Worm (Caenorhabditis elegans) whole organism, L4 larva: Measurements from ENCODE around the gene F31F6.3.

Experiments used
- D1046.2 ChIP-seq: fragments of 200-800 bp; sonication (Bioruptor generic); IDR thresholded peaks from 2 replicates; pipeline ENCODE4 v1.3.6; 2022; ENCODE audit warnings: missing genetic modification characterization, missing compliant biosample characterization
- F10B5.3 ChIP-seq: sonication (generic microtip); optimal IDR thresholded peaks from 2 replicates; lab custom pipeline; 2016; ENCODE audit warnings: mild to moderate bottlenecking, missing genetic modification characterization, missing compliant biosample characterization
- F37D6.2 ChIP-seq: sonication (generic microtip); optimal IDR thresholded peaks from 2 replicates; lab custom pipeline; 2016; ENCODE audit warnings: mild to moderate bottlenecking, missing genetic modification characterization, missing compliant biosample characterization
- R02D3.7 ChIP-seq: fragments of 150-350 bp; sonication (generic microtip); optimal IDR thresholded peaks from 3 replicates; lab custom pipeline; 2014; ENCODE audit warnings: missing biosample characterization, missing genetic modification characterization
- T20F7.1 ChIP-seq: fragments of 200-800 bp; sonication (Bioruptor generic); optimal IDR thresholded peaks from 2 replicates; lab custom pipeline; 2018; ENCODE audit warnings: mild to moderate bottlenecking, missing genetic modification characterization, missing compliant biosample characterization
- Y105C5A.15 ChIP-seq: fragments of 200-800 bp; sonication (Bioruptor generic); IDR thresholded peaks from 2 replicates; pipeline ENCODE4 v1.3.6; 2022; ENCODE audit warnings: missing genetic modification characterization, missing compliant biosample characterization
- attf-4 ChIP-seq: sonication (generic microtip); optimal IDR thresholded peaks from 3 replicates; lab custom pipeline; 2017; ENCODE audit warnings: missing biosample characterization, missing genetic modification characterization
- ceh-32 ChIP-seq: sonication (generic microtip); optimal IDR thresholded peaks from 2 replicates; lab custom pipeline; 2016; ENCODE audit warnings: mild to moderate bottlenecking, missing genetic modification characterization, missing compliant biosample characterization; ENCODE audit not compliant: poor library complexity
- cey-2 ChIP-seq: sonication (generic microtip); optimal IDR thresholded peaks from 3 replicates; lab custom pipeline; 2017; ENCODE audit warnings: missing genetic modification characterization, mild to moderate bottlenecking, missing compliant biosample characterization, antibody characterized with exemption, borderline replicate concordance; ENCODE audit not compliant: insufficient read depth
- daf-12 ChIP-seq: fragments of 150-350 bp; optimal IDR thresholded peaks from 2 replicates; lab custom pipeline; 2014; ENCODE audit warnings: missing biosample characterization, missing genetic modification reagents, missing genetic modification characterization
- daf-16 ChIP-seq, 3 experiments: sonication (generic microtip); optimal IDR thresholded peaks; 2 replicates each; lab custom pipeline; 2016 to 2017; ENCODE audit warnings: missing genetic modification characterization in 3 of 3, missing genetic modification reagents in 3 of 3, mild to moderate bottlenecking in 2 of 3, missing compliant biosample characterization in 2 of 3, missing biosample characterization in 1 of 3, moderate library complexity in 1 of 3
- daf-19 ChIP-seq: fragments of 200-800 bp; sonication (Bioruptor generic); conservative IDR thresholded peaks from 2 replicates; pipeline ENCODE4 v1.3.6; 2022; ENCODE audit warnings: missing genetic modification characterization, missing compliant biosample characterization
- dmd-6 ChIP-seq: fragments of 200-800 bp; sonication (Bioruptor generic); IDR thresholded peaks from 2 replicates; pipeline ENCODE4 v1.3.6; 2022; ENCODE audit warnings: missing genetic modification reagents, missing genetic modification characterization, missing compliant biosample characterization
- dpl-1 ChIP-seq: fragments of 150-350 bp; optimal IDR thresholded peaks from 2 replicates; lab custom pipeline; 2014; ENCODE audit warnings: missing biosample characterization, missing genetic modification reagents, missing genetic modification characterization
- duxl-1 ChIP-seq: sonication (generic microtip); optimal IDR thresholded peaks from 2 replicates; lab custom pipeline; 2016; ENCODE audit warnings: mild to moderate bottlenecking, missing genetic modification characterization, moderate library complexity, missing compliant biosample characterization; ENCODE audit not compliant: poor library complexity
- fkh-10 ChIP-seq: fragments of 150-350 bp; optimal IDR thresholded peaks from 2 replicates; lab custom pipeline; 2014; ENCODE audit warnings: missing biosample characterization, missing genetic modification reagents, missing genetic modification characterization
- hlh-11 ChIP-seq: fragments of 200-800 bp; sonication (Bioruptor generic); optimal IDR thresholded peaks from 2 replicates; lab custom pipeline; 2018; ENCODE audit warnings: mild to moderate bottlenecking, missing genetic modification characterization, missing compliant biosample characterization
- hlh-30 ChIP-seq: sonication (generic microtip); optimal IDR thresholded peaks from 2 replicates; lab custom pipeline; 2017; ENCODE audit warnings: antibody characterized with exemption, mild to moderate bottlenecking, missing genetic modification characterization, missing compliant biosample characterization; ENCODE audit not compliant: insufficient read depth
- jun-1 ChIP-seq: fragments of 150-350 bp; optimal IDR thresholded peaks from 2 replicates; lab custom pipeline; 2014; ENCODE audit warnings: missing biosample characterization, missing genetic modification reagents, missing genetic modification characterization
- lin-38 ChIP-seq: fragments of 200-800 bp; sonication (Bioruptor generic); IDR thresholded peaks from 2 replicates; pipeline ENCODE4 v1.3.6; 2022; ENCODE audit warnings: missing genetic modification reagents, missing genetic modification characterization, missing compliant biosample characterization
- lir-3 ChIP-seq: sonication (generic microtip); optimal IDR thresholded peaks from 2 replicates; lab custom pipeline; 2016; ENCODE audit warnings: mild to moderate bottlenecking, missing genetic modification characterization, missing compliant biosample characterization
- madf-5 ChIP-seq, 2 experiments: fragments of 200-800 bp; sonication (Bioruptor generic); IDR thresholded peaks; 2 replicates each; pipeline ENCODE4 v1.3.6; 2022; ENCODE audit warnings: missing compliant biosample characterization in 2 of 2, missing genetic modification characterization in 2 of 2
- madf-9 ChIP-seq: fragments of 200-800 bp; sonication (Bioruptor generic); conservative IDR thresholded peaks from 2 replicates; pipeline ENCODE4 v1.3.6; 2022; ENCODE audit warnings: missing genetic modification reagents, missing genetic modification characterization, missing compliant biosample characterization
- mep-1 ChIP-seq: fragments of 150-350 bp; sonication (generic microtip); optimal IDR thresholded peaks from 3 replicates; lab custom pipeline; 2014; ENCODE audit warnings: missing biosample characterization, missing genetic modification characterization
- mxl-3 ChIP-seq: fragments of 200-800 bp; sonication (Bioruptor generic); optimal IDR thresholded peaks from 2 replicates; lab custom pipeline; 2018; ENCODE audit warnings: mild to moderate bottlenecking, missing genetic modification characterization, missing compliant biosample characterization
- nhr-10 ChIP-seq: fragments of 150-350 bp; optimal IDR thresholded peaks from 2 replicates; lab custom pipeline; 2014; ENCODE audit warnings: missing biosample characterization, missing genetic modification characterization
- nhr-11 ChIP-seq: fragments of 150-350 bp; optimal IDR thresholded peaks from 2 replicates; lab custom pipeline; 2014; ENCODE audit warnings: missing biosample characterization, missing genetic modification characterization
- nhr-237 ChIP-seq: sonication (generic microtip); optimal IDR thresholded peaks from 2 replicates; lab custom pipeline; 2017; ENCODE audit warnings: missing biosample characterization, missing genetic modification characterization
- nhr-25 ChIP-seq: sonication (generic microtip); optimal IDR thresholded peaks from 2 replicates; lab custom pipeline; 2017; ENCODE audit warnings: missing genetic modification characterization, mild to moderate bottlenecking, missing compliant biosample characterization, antibody characterized with exemption, moderate library complexity, borderline replicate concordance; ENCODE audit not compliant: insufficient read depth
- nhr-41 ChIP-seq: fragments of 200-800 bp; sonication (Bioruptor generic); IDR thresholded peaks from 2 replicates; pipeline ENCODE4 v1.3.6; 2022; ENCODE audit warnings: missing genetic modification reagents, missing genetic modification characterization, missing compliant biosample characterization
- nhr-42 ChIP-seq: fragments of 200-800 bp; sonication (Bioruptor generic); IDR thresholded peaks from 2 replicates; pipeline ENCODE4 v1.3.6; 2022; ENCODE audit warnings: missing genetic modification characterization, missing compliant biosample characterization
- rbr-2 ChIP-seq: sonication (generic microtip); optimal IDR thresholded peaks from 2 replicates; lab custom pipeline; 2016; ENCODE audit warnings: missing genotype, missing genetic modification characterization, missing compliant biosample characterization
- spr-1 ChIP-seq: sonication (generic microtip); optimal IDR thresholded peaks from 2 replicates; lab custom pipeline; 2016; ENCODE audit warnings: mild to moderate bottlenecking, missing genetic modification characterization, missing compliant biosample characterization
- tag-97 ChIP-seq: fragments of 200-800 bp; sonication (Bioruptor generic); IDR thresholded peaks from 2 replicates; pipeline ENCODE4 v1.3.6; 2022; ENCODE audit warnings: missing genetic modification characterization, missing compliant biosample characterization
- unc-62 ChIP-seq, 3 experiments: fragments of 150-350 bp in 1 of 3; sonication (generic microtip); optimal IDR thresholded peaks in 2 of 3; peaks in 1 of 3; 1 replicate in 1 of 3; 2 replicates in 2 of 3; lab custom pipeline; 2014 to 2017; ENCODE audit warnings: missing biosample characterization in 3 of 3, missing genetic modification characterization in 3 of 3, missing genetic modification reagents in 3 of 3, missing genotype in 1 of 3
- vab-7 ChIP-seq: fragments of 200-800 bp; sonication (Bioruptor generic); IDR thresholded peaks from 2 replicates; pipeline ENCODE4 v1.3.6; 2022; ENCODE audit warnings: missing genetic modification reagents, missing genetic modification characterization, missing compliant biosample characterization
- zfp-2 ChIP-seq: sonication (generic microtip); optimal IDR thresholded peaks from 2 replicates; lab custom pipeline; 2016; ENCODE audit warnings: mild to moderate bottlenecking, missing genetic modification characterization, missing compliant biosample characterization
- ztf-11 ChIP-seq: fragments of 150-350 bp; optimal IDR thresholded peaks from 2 replicates; lab custom pipeline; 2014; ENCODE audit warnings: missing biosample characterization, missing genetic modification characterization
- ztf-7 ChIP-seq: fragments of 150-350 bp; optimal IDR thresholded peaks from 2 replicates; lab custom pipeline; 2014; ENCODE audit warnings: missing biosample characterization, missing genetic modification characterization

The F31F6.3 gene

DNA sequence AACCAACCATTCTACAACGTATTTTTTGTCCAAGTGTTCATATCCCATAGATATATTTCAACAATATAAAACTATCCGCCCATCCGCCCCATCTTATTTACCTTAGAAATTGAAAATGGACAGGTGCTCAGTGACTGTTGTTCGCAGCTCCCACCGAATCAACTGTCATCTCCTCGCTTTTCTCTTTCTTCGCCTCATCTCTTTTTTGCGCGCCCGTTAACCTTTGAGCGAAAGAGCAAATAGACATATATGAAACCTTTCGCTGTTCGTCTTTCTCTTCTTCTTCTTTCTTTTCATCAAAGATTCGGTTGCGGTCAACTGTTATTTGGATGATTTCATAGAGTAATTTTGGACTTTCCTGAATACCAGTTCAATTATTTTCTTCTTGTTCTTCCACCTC, 3.0 kb upstream of the F31F6.3 start, which contains the start of gene sssh-1:
TSS of gene sssh-1 (plus strand) at position 301 of the 400 bp plus-strand sequence.
- TF ChIP-seq madf-5 (GFP tag; IDR thresholded peaks at IDR 0.05; lab: Robert Waterston, UW): no peak
- TF ChIP-seq, all 104 proteins: peak for 0

DNA sequence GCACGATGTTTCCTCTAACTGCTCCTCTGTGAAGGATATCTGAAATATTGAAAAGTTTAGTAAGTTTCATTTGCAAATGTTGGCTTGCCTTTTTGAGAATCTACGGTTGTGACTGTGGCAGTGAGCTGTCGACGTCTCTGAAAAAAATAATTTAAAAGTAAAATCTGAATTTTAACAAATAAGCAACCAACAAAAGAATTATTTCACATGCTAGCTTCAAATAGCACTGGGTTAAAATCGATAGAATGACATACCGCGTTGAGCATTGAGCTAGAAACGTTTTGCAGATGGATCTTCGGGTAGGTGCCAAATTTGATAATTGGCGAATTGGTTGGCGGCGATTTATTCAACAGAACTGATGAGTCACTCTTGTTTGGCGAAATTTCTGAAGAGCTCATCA, 887 bp downstream of the F31F6.3 start, which contains the start of gene F31F6.2:
TSS of gene F31F6.2 (minus strand) at position 101 of the 400 bp plus-strand sequence.
- TF ChIP-seq madf-9 (GFP tag; lab: Robert Waterston, UW) (no peak), vab-7 (no peak), dpl-1 (GFP tag; lab: Kevin White, UChicago) (no peak), nhr-41 (GFP tag; lab: Robert Waterston, UW) (no peak), ztf-11 (no peak), T20F7.1 (no peak)

DNA sequence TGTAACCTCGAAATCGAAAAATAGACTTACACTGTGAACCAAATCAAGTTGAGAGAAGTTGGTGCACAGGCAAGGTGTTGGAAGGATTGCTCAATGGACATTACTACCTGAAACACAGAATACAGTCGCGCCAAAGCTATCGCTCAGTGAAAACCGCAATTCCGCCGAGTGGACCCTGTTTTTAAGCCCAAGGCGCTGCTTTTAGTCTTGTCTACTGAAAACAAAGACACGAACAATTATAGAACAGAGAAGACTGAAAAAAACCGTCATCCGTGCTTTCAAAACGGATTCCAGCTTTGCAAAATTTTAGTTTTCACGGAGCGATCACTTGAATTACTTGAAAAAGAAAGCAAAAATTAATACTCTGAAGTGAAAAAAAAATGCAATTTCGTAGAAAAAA, 4.5 kb downstream of the F31F6.3 start, which contains the start of gene F31F6.1:
TSS of gene F31F6.1 (minus strand) at position 101 of the 400 bp plus-strand sequence.
- TF ChIP-seq nhr-42 (GFP tag; lab: Robert Waterston, UW): no peak
- no peak for TF ChIP-seq daf-12
- TF ChIP-seq cey-2 (tag; lab: Kevin White, UChicago): no peak
- no peak for TF ChIP-seq spr-1
- no peak for TF ChIP-seq duxl-1
- no peak for TF ChIP-seq daf-19 (GFP tag; lab: Robert Waterston, UW)
- no peak for TF ChIP-seq lir-3 (tag; lab: Kevin White, UChicago)
- no peak for TF ChIP-seq jun-1 (tag; lab: Kevin White, UChicago)
- TF ChIP-seq Y105C5A.15 (GFP tag; lab: Robert Waterston, UW): no peak
- TF ChIP-seq tag-97 (GFP tag; lab: Robert Waterston, UW): no peak
- no peak for TF ChIP-seq mxl-3 (GFP tag; lab: Kevin White, UChicago)
- no peak for TF ChIP-seq dmd-6

DNA sequence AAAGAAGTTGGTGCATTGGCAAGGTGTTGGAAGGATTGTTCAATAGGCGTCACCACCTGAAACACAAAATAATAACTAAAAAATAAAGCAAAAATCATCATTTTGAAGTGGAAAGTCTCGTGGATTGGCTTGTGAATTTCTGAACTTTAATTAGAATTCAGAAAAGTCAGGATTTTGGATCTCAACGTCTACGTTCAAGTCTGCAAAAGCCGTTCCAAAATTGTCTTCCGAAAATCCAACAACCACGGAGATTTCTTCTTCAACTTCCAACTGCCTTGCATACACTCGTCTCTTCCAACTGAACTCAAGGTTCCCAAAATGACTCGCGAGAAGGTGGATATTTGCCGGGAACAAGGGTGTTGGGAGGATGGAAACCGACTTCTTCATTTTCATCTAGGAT, 6.9 kb downstream of the F31F6.3 start, which contains the start of gene C27C12.3:
TSS of gene C27C12.3 (minus strand) at position 101 of the 400 bp plus-strand sequence.
- TF ChIP-seq cey-2 (tag; lab: Kevin White, UChicago): no peak
- no peak for TF ChIP-seq ztf-11
- no peak for TF ChIP-seq F10B5.3
- TF ChIP-seq attf-4: no peak
- TF ChIP-seq rbr-2 (tag; lab: Kevin White, UChicago): no peak
- TF ChIP-seq D1046.2 (GFP tag; lab: Robert Waterston, UW): no peak

DNA sequence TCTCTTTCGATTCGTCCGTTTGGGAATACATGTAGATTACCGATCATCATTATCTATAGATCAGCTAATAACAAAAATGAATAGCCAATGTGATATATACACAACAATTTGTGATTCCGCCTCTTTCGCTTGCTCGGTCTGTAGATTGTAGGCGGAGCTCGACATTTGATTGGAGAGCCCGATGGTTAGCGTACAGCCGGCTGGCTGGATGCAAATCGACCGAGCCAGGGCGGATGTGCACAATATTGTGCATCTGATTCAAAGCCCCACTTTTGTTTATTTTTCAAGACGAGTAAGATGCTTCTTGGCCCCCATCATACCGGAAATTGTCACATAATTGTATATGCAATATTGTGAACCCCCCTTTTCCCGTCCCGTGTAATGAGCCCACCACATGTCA, 10.9 kb downstream of the F31F6.3 start, which contains the start of gene dmd-4:
TSS of gene dmd-4 (minus strand) at position 101 of the 400 bp plus-strand sequence.
- TF ChIP-seq fkh-10 (GFP tag; lab: Kevin White, UChicago): no peak
- peak in 1 of 2 experiments; percentile 14 for TF ChIP-seq unc-62 (GFP tag; optimal IDR thresholded peaks at IDR 0.05 in 1 of 2; lab: Kevin White, UChicago)
- TF ChIP-seq unc-62 (tag; optimal IDR thresholded peaks at IDR 0.05; lab: Kevin White, UChicago): no peak

DNA sequence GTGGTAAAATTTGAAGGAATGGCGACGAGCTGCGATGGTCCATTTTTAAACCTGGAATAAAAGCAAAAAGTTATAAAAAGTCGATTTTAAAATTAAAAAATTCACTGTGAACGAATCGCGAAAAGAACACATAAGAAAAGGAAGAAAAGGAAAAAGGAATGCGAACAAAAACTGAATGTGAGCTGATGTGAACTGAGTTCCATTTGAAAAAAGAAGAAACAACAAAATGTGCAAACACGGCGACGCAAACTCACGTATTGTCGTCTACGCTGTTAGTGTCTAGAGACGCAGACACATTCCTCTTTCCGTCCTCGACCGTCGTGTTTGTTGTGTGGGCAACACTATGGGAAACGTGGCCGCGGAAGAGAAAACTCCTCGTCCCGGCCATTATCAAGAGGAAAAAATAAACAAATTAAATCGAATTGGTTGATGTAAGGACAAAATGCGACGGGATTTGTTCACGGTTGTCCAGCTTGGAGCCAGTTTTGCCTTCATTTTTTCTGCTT, 18.9 kb downstream of the F31F6.3 start, which contains the start of the genes C27C12.1 and C27C12.4:
TSS of gene C27C12.1 (minus strand) at position 51 of the 506 bp plus-strand sequence.
TSS of gene C27C12.4 (plus strand) at position 375 of the 506 bp plus-strand sequence.
- TF ChIP-seq nhr-11 (tag; lab: Kevin White, UChicago) (peak; percentile 81), vab-7 (no peak), ceh-32 (no peak), hlh-30 (tag; lab: Kevin White, UChicago) (peak; percentile 86), lin-38 (GFP tag; lab: Robert Waterston, UW) (no peak; the same call in 1 of the 2 replicates), Y105C5A.15 (GFP tag; lab: Robert Waterston, UW) (no peak), daf-16 (GFP tag; optimal IDR thresholded peaks at IDR 0.05; lab: Kevin White, UChicago) (peak; percentile 8 to 61), daf-16 (tag; optimal IDR thresholded peaks at IDR 0.05; lab: Kevin White, UChicago) (peak; percentile 94), hlh-11 (tag; lab: Kevin White, UChicago) (peak; percentile 90), D1046.2 (GFP tag; lab: Robert Waterston, UW) (no peak), duxl-1 (peak; percentile 76), nhr-237 (tag; lab: Kevin White, UChicago) (no peak), R02D3.7 (no peak), nhr-25 (tag; lab: Kevin White, UChicago) (peak; percentile 31), mep-1 (no peak), tag-97 (GFP tag; lab: Robert Waterston, UW) (no peak), F37D6.2 (tag; lab: Kevin White, UChicago) (peak; percentile 58), daf-19 (GFP tag; lab: Robert Waterston, UW) (no peak), nhr-10 (tag; lab: Kevin White, UChicago) (no peak), zfp-2 (tag; lab: Kevin White, UChicago) (no peak), ztf-7 (tag; lab: Kevin White, UChicago) (peak; percentile 57)
